Worm (Caenorhabditis elegans): ENCODE data around the gene cah-1.
A peak's percentile ranks its signal among the peaks of the same experiment; 100 is the strongest.

The cah-1 gene

DNA sequence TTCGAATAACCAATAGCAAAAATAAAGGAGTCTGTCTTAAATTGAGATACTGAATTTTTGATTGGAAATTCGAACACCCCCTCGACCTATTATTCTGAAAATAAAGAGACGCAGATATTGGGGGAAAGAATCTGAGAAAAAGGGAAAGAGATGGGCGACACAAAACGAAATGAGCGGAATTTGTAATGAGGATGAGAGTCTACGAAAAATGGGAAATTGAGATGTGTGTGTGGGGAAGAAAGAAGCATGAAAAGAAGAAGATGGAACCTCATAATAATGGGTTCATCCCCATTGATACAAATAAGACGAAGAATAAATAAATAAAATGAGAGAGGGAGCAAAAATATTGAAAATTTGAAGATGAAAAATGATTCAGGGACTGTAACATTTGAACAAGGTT, at the start of gene cah-1:
Gene cah-1 (minus strand): TSS at position 101 of the 400 bp plus-strand sequence.
- TF ChIP-seq egl-27 (tag; optimal IDR thresholded peaks at IDR 0.05): no peak
- TF ChIP-seq unc-55 (GFP tag; optimal IDR thresholded peaks at IDR 0.05): peak; percentile 23

DNA sequence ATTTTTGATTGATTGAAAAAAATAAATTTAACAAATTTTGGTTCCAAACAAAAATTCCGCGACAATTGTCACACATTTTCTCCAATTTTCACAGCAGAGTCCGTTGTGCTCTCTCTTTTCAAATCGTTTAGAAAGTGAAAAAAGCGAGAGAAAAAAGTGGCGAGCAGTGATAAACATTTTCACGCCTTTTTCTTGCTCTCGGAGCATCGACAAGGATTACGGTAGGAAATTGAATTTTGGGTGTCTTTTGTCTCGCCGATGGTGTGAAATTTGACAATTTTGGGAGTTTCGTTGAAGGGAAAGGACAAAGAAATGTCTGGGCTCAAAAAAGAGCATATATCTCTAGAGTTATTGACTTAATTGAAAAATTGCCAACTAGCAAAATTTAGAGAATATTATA, 49.1 kb upstream of the cah-1 start:
- TF ChIP-seq R02D3.7 (tag; optimal IDR thresholded peaks at IDR 0.05) (no peak), fos-1 (tag; optimal IDR thresholded peaks at IDR 0.05) (peak; percentile 10), lsy-2 (tag; optimal IDR thresholded peaks at IDR 0.05) (peak in 1 of 2 experiments; percentile 41)

DNA sequence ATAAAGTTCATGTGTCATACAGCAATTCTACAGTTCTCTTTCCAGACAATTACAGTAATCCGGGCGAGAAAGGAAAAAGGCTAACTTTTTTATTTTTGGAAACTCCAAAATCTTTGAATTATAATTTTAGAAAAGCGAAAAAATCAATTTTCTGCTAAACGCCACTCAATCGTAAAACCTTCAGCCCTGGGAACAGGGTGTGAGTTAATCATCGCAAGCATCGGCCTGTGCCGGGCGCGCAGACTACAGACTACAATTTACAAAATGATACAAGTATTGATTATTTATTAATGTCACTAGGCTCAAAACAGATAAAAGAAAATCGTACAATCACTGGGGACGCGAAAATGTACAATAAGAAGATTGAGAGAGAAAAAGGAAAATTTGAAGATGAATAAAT, 45.2 kb upstream of the cah-1 start:
- no peak for TF ChIP-seq egl-27 (tag; optimal IDR thresholded peaks at IDR 0.05)
- no peak for TF ChIP-seq mab-5 (tag; optimal IDR thresholded peaks at IDR 0.05)
- no peak for TF ChIP-seq elt-3 (tag; optimal IDR thresholded peaks at IDR 0.05)
- TF ChIP-seq ztf-1 (GFP tag; conservative IDR thresholded peaks at IDR 0.05): no peak
- no peak for TF ChIP-seq ZK546.5 (tag; optimal IDR thresholded peaks at IDR 0.05)
- TF ChIP-seq nhr-12 (tag; optimal IDR thresholded peaks at IDR 0.05): no peak
- TF ChIP-seq ztf-11 (tag; optimal IDR thresholded peaks at IDR 0.05): no peak
- no peak for TF ChIP-seq unc-62 (GFP tag; optimal IDR thresholded peaks at IDR 0.05)
- no peak for TF ChIP-seq aly-2 (tag; optimal IDR thresholded peaks at IDR 0.05)
- no peak for TF ChIP-seq nhr-21 (tag; optimal IDR thresholded peaks at IDR 0.05)
- TF ChIP-seq snpc-4 (tag; optimal IDR thresholded peaks at IDR 0.05): no peak
- TF ChIP-seq nhr-6 (tag; optimal IDR thresholded peaks at IDR 0.05): no peak
- TF ChIP-seq ztf-4 (tag; optimal IDR thresholded peaks at IDR 0.05): no peak
- no peak for TF ChIP-seq crh-2 (tag; optimal IDR thresholded peaks at IDR 0.05)
- TF ChIP-seq nhr-23 (tag; optimal IDR thresholded peaks at IDR 0.05): no peak
- no peak for TF ChIP-seq skn-1 (tag; optimal IDR thresholded peaks at IDR 0.05)
- TF ChIP-seq dmd-4 (tag; optimal IDR thresholded peaks at IDR 0.05): no peak
- no peak for TF ChIP-seq nhr-129 (tag; optimal IDR thresholded peaks at IDR 0.05)
- no peak for TF ChIP-seq nhr-25 (tag; optimal IDR thresholded peaks at IDR 0.05)

DNA sequence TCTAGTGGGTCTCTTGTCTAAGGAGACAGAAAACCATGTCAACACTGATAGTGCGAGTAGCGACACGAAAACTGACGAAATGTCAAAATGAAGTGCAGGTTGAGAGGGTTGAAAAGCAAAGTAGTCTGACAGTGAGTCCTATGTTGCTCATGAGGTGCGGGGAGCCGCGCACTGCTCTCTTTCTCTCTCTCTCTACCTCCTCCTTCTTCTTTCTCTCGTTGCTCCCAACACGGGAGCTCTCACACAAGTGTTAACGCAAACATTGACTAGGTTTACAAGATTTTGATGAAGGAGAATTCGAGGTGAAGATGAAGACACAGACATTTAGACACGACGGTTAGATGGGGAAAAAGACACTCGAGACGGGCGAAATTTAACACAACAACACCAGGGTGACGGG, 43.8 kb upstream of the cah-1 start:
- no peak for TF ChIP-seq ama-1 (optimal IDR thresholded peaks at IDR 0.05)
- TF ChIP-seq skn-1 (tag; optimal IDR thresholded peaks at IDR 0.05): no peak
- TF ChIP-seq elt-3 (tag; optimal IDR thresholded peaks at IDR 0.05): no peak
- TF ChIP-seq aly-2 (tag; optimal IDR thresholded peaks at IDR 0.05): no peak
- no peak for TF ChIP-seq nhr-25 (tag; optimal IDR thresholded peaks at IDR 0.05)
- TF ChIP-seq unc-39 (tag; optimal IDR thresholded peaks at IDR 0.05): no peak
- TF ChIP-seq nhr-12 (tag; optimal IDR thresholded peaks at IDR 0.05): no peak
- no peak for TF ChIP-seq peb-1 (tag; optimal IDR thresholded peaks at IDR 0.05)
- peak; percentile 43 for TF ChIP-seq nhr-129 (tag; optimal IDR thresholded peaks at IDR 0.05)
- no peak for TF ChIP-seq nhr-21 (tag; optimal IDR thresholded peaks at IDR 0.05)
- TF ChIP-seq F13H6.1 (tag; optimal IDR thresholded peaks at IDR 0.05): peak; percentile 49
- TF ChIP-seq egl-27 (tag; optimal IDR thresholded peaks at IDR 0.05): no peak

DNA sequence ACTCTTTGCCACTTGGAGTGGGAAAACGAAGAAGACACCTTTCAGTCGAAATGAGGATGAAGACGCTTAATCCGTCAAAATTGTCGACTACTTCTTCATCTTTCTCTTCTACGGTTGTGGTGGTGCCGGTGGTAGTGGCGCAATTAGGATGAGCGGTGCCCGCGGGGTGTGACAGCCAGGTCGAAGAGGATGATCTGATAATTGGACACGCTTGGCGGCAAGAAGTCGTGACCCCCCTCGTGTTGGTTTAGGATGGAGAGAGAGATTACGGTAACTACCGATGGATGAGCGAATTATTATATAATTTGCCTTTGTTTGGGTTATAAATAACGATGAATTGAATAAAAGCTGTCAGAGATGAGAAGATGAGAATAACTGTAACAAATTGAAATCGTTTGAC, 41.6 kb upstream of the cah-1 start:
- TF ChIP-seq ceh-16 (tag; optimal IDR thresholded peaks at IDR 0.05) (no peak), elt-3 (tag; optimal IDR thresholded peaks at IDR 0.05) (no peak), zag-1 (tag; optimal IDR thresholded peaks at IDR 0.05) (no peak), mbf-1 (tag; optimal IDR thresholded peaks at IDR 0.05) (no peak), nhr-129 (tag; optimal IDR thresholded peaks at IDR 0.05) (no peak), nhr-10 (tag; optimal IDR thresholded peaks at IDR 0.05) (no peak)

DNA sequence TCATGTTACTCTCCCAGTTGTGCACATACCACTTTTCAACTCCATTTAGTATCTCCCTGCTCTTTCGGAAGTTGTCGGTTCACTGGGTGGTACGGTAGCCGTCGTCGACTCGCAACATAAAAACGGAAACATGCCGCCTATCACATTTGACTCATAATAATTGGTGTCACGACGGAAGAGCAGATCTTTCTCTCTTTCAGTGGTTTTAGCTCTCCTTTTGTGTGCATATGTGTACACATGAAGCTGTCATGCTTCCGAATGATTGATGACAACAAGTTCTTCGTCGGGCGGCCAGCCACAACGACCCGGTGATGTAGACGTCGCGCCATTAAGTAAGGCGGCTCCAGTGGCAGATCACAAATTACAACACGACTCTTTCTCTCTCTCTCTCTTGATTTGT, 40.3 kb upstream of the cah-1 start:
- no peak for TF ChIP-seq Y55F3AM.14 (GFP tag; optimal IDR thresholded peaks at IDR 0.05)
- no peak for TF ChIP-seq nhr-10 (tag; optimal IDR thresholded peaks at IDR 0.05)
- no peak for TF ChIP-seq blmp-1 (tag; optimal IDR thresholded peaks at IDR 0.05; ENCODE audit: insufficient read depth)
- no peak for TF ChIP-seq unc-55 (GFP tag; optimal IDR thresholded peaks at IDR 0.05)
- TF ChIP-seq ama-1 (optimal IDR thresholded peaks at IDR 0.05): no peak
- TF ChIP-seq lsy-2 (tag; optimal IDR thresholded peaks at IDR 0.05): no peak
- no peak for TF ChIP-seq sem-4 (tag; optimal IDR thresholded peaks at IDR 0.05)
- TF ChIP-seq gmeb-1 (tag; optimal IDR thresholded peaks at IDR 0.05): no peak
- TF ChIP-seq egl-27 (tag; optimal IDR thresholded peaks at IDR 0.05): no peak
- TF ChIP-seq ZK546.5 (tag; optimal IDR thresholded peaks at IDR 0.05): no peak
- no peak for TF ChIP-seq lin-13 (GFP tag; optimal IDR thresholded peaks at IDR 0.05)
- no peak for TF ChIP-seq ztf-11 (tag; optimal IDR thresholded peaks at IDR 0.05)
- no peak for TF ChIP-seq lin-11 (tag; optimal IDR thresholded peaks at IDR 0.05)
- no peak for TF ChIP-seq peb-1 (tag; optimal IDR thresholded peaks at IDR 0.05)
- TF ChIP-seq unc-39 (tag; optimal IDR thresholded peaks at IDR 0.05): no peak
- no peak for TF ChIP-seq aly-2 (tag; optimal IDR thresholded peaks at IDR 0.05)
- no peak for TF ChIP-seq ceh-16 (tag; optimal IDR thresholded peaks at IDR 0.05)
- TF ChIP-seq zag-1 (tag; optimal IDR thresholded peaks at IDR 0.05): no peak
- no peak for TF ChIP-seq nhr-23 (tag; optimal IDR thresholded peaks at IDR 0.05)
- TF ChIP-seq nhr-237 (tag; optimal IDR thresholded peaks at IDR 0.05): no peak
